Fruit fly (Drosophila melanogaster) whole organism, embryonic: ENCODE data around the gene CG43731.

Source experiments
- Atf6 ChIP-seq: fragments of 200-800 bp; sonication (Bioruptor generic); IDR thresholded peaks from 2 replicates; pipeline ENCODE4 v1.3.6; 2022; ENCODE audit warnings: missing biosample characterization, missing genetic modification characterization
- B-H1 ChIP-seq: fragments of 200-800 bp; sonication (Bioruptor generic); IDR thresholded peaks from 3 replicates; pipeline ENCODE4 v1.3.6; 2022; ENCODE audit warnings: missing biosample characterization, missing genetic modification characterization
- Bteb2 ChIP-seq: fragments of 200-800 bp; sonication (Bioruptor generic); optimal IDR thresholded peaks from 2 replicates; lab custom pipeline; 2016; ENCODE audit warnings: missing biosample characterization, missing genetic modification characterization
- C15 ChIP-seq: fragments of 200-800 bp; sonication (Bioruptor generic); IDR thresholded peaks from 3 replicates; pipeline ENCODE4 v1.3.6; 2022; ENCODE audit warnings: missing biosample characterization, missing genetic modification characterization
- CG11696 ChIP-seq: fragments of 200-800 bp; sonication (Bioruptor generic); IDR thresholded peaks from 2 replicates; pipeline ENCODE4 v1.3.6; 2022; ENCODE audit warnings: missing biosample characterization, missing genetic modification characterization
- CG13624 ChIP-seq: fragments of 200-800 bp; sonication (Bioruptor generic); optimal IDR thresholded peaks from 2 replicates; lab custom pipeline; 2016; ENCODE audit warnings: missing biosample characterization, missing genetic modification characterization
- CG13894 ChIP-seq: fragments of 200-800 bp; sonication (Bioruptor generic); optimal IDR thresholded peaks from 3 replicates; lab custom pipeline; 2018; ENCODE audit warnings: missing biosample characterization, mild to moderate bottlenecking, missing genetic modification characterization, moderate library complexity
- CG14965 ChIP-seq: fragments of 200-800 bp; sonication (Bioruptor generic); optimal IDR thresholded peaks from 2 replicates; lab custom pipeline; 2016; ENCODE audit warnings: missing biosample characterization, missing genetic modification characterization, borderline replicate concordance
- CG15514 ChIP-seq: fragments of 200-800 bp; sonication (Bioruptor generic); optimal IDR thresholded peaks from 3 replicates; lab custom pipeline; 2017; ENCODE audit warnings: missing biosample characterization, missing genetic modification characterization, mild to moderate bottlenecking, moderate library complexity, missing genetic modification reagents
- CG1602 ChIP-seq: fragments of 200-800 bp; sonication (Bioruptor generic); optimal IDR thresholded peaks from 3 replicates; lab custom pipeline; 2016; ENCODE audit warnings: missing biosample characterization, missing genetic modification characterization
- CG1603 ChIP-seq: fragments of 200-800 bp; sonication (Bioruptor generic); optimal IDR thresholded peaks from 2 replicates; lab custom pipeline; 2019; ENCODE audit warnings: missing biosample characterization, mild to moderate bottlenecking, missing genetic modification characterization, moderate library complexity
- CG16813 ChIP-seq: fragments of 200-800 bp; sonication (Bioruptor generic); IDR thresholded peaks from 3 replicates; pipeline ENCODE4 v1.3.6; 2022; ENCODE audit warnings: missing biosample characterization, missing genetic modification characterization; ENCODE audit not compliant: partially characterized antibody
- CG18011 ChIP-seq: fragments of 200-800 bp; sonication (Bioruptor generic); optimal IDR thresholded peaks from 2 replicates; lab custom pipeline; 2017; ENCODE audit warnings: missing biosample characterization, missing genetic modification characterization, mild to moderate bottlenecking, moderate library complexity, missing genotype
- CG2678 ChIP-seq: fragments of 200-800 bp; sonication (Bioruptor generic); optimal IDR thresholded peaks from 3 replicates; lab custom pipeline; 2019; ENCODE audit warnings: missing biosample characterization, mild to moderate bottlenecking, missing genetic modification characterization, moderate library complexity
- CG30431 ChIP-seq: fragments of 200-800 bp; sonication (Bioruptor generic); optimal IDR thresholded peaks from 2 replicates; lab custom pipeline; 2017; ENCODE audit warnings: missing biosample characterization, missing genetic modification characterization
- CG31388 ChIP-seq: fragments of 200-800 bp; sonication (Bioruptor generic); optimal IDR thresholded peaks from 2 replicates; lab custom pipeline; 2016; ENCODE audit warnings: missing biosample characterization, missing genetic modification characterization
- CG32772 ChIP-seq: fragments of 200-800 bp; sonication (Bioruptor generic); IDR thresholded peaks from 2 replicates; pipeline ENCODE4 v1.3.6; 2022; ENCODE audit warnings: missing biosample characterization, missing genetic modification characterization
- CG6689 ChIP-seq: fragments of 200-800 bp; sonication (Bioruptor generic); IDR thresholded peaks from 2 replicates; pipeline ENCODE4 v1.3.6; 2022; ENCODE audit warnings: missing biosample characterization, missing genetic modification characterization
- CG6765 ChIP-seq: fragments of 200-800 bp; sonication (Bioruptor generic); optimal IDR thresholded peaks from 3 replicates; lab custom pipeline; 2017; ENCODE audit warnings: missing biosample characterization, mild to moderate bottlenecking, missing genetic modification characterization
- CG6813 ChIP-seq: fragments of 200-800 bp; sonication (Bioruptor generic); optimal IDR thresholded peaks from 2 replicates; lab custom pipeline; 2017; ENCODE audit warnings: missing biosample characterization, missing genetic modification characterization, mild to moderate bottlenecking, moderate library complexity, missing genetic modification reagents
- CG8765 ChIP-seq: fragments of 200-800 bp; sonication (Bioruptor generic); IDR thresholded peaks from 2 replicates; pipeline ENCODE4 v1.3.6; 2022; ENCODE audit warnings: missing biosample characterization, missing genetic modification characterization
- CG9876 ChIP-seq: fragments of 200-800 bp; sonication (Bioruptor generic); optimal IDR thresholded peaks from 2 replicates; lab custom pipeline; 2016; ENCODE audit warnings: missing biosample characterization, missing genetic modification characterization
- CoRest ChIP-seq: fragments of 200-800 bp; sonication (Bioruptor generic); optimal IDR thresholded peaks from 3 replicates; lab custom pipeline; 2018; ENCODE audit warnings: missing biosample characterization, mild to moderate bottlenecking, missing genetic modification characterization, moderate library complexity
- Dfd ChIP-seq, 2 experiments: fragments of >200 bp; optimal IDR thresholded peaks; 2 replicates each; lab custom pipeline; 2017; ENCODE audit warnings: missing biosample characterization in 2 of 2, missing genetic modification characterization in 2 of 2
- HHEX ChIP-seq: fragments of 200-800 bp; sonication (Bioruptor generic); optimal IDR thresholded peaks from 3 replicates; lab custom pipeline; 2017; ENCODE audit warnings: missing biosample characterization, mild to moderate bottlenecking, missing genetic modification characterization, missing genetic modification reagents
- Med ChIP-seq: fragments of 200-800 bp; sonication (Bioruptor generic); peaks from one replicate; lab custom pipeline; 2016; ENCODE audit warnings: missing biosample characterization, missing genetic modification characterization, mild to moderate bottlenecking, inconsistent platforms, moderate library complexity
- NC2β ChIP-seq: fragments of 200-800 bp; sonication (Bioruptor generic); optimal IDR thresholded peaks from 2 replicates; lab custom pipeline; 2016; ENCODE audit warnings: missing biosample characterization, missing genetic modification characterization
- Oaz ChIP-seq: fragments of 200-800 bp; sonication (Bioruptor generic); IDR thresholded peaks from 2 replicates; pipeline ENCODE4 v1.3.6; 2022; ENCODE audit warnings: missing biosample characterization, missing genetic modification characterization
- Scr ChIP-seq: fragments of 200-800 bp; sonication (Bioruptor generic); IDR thresholded peaks from 2 replicates; pipeline ENCODE4 v1.3.6; 2022; ENCODE audit warnings: missing biosample characterization, missing genetic modification characterization; ENCODE audit not compliant: partially characterized antibody
- Spps ChIP-seq: fragments of 200-800 bp; sonication (Bioruptor generic); optimal IDR thresholded peaks from 2 replicates; lab custom pipeline; 2018; ENCODE audit warnings: missing biosample characterization, mild to moderate bottlenecking, missing genetic modification characterization
- ase ChIP-seq: fragments of 200-800 bp; sonication (Bioruptor generic); IDR thresholded peaks from 3 replicates; pipeline ENCODE4 v1.3.6; 2022; ENCODE audit warnings: missing biosample characterization, missing genetic modification characterization
- bigmax ChIP-seq: fragments of 200-800 bp; sonication (Bioruptor generic); optimal IDR thresholded peaks from 2 replicates; lab custom pipeline; 2018; ENCODE audit warnings: missing biosample characterization, mild to moderate bottlenecking, missing genetic modification characterization
- br ChIP-seq: fragments of >200 bp; optimal IDR thresholded peaks from 2 replicates; lab custom pipeline; 2017
- btn ChIP-seq: fragments of 200-800 bp; sonication (Bioruptor generic); optimal IDR thresholded peaks from 2 replicates; lab custom pipeline; 2016; ENCODE audit warnings: missing biosample characterization, missing genetic modification characterization
- crol ChIP-seq: fragments of 200-800 bp; sonication (Bioruptor generic); IDR thresholded peaks from 2 replicates; pipeline ENCODE4 v1.3.6; 2022; ENCODE audit warnings: missing biosample characterization, missing genetic modification characterization
- disco-r ChIP-seq: fragments of 200-800 bp; sonication (Bioruptor generic); optimal IDR thresholded peaks from 2 replicates; lab custom pipeline; 2016; ENCODE audit warnings: missing biosample characterization, missing genetic modification characterization
- dm ChIP-seq: fragments of 200-800 bp; sonication (Bioruptor generic); optimal IDR thresholded peaks from 3 replicates; lab custom pipeline; 2016; ENCODE audit warnings: missing biosample characterization, missing genetic modification characterization
- en ChIP-seq: fragments of 200-800 bp; sonication (Bioruptor generic); optimal IDR thresholded peaks from 2 replicates; lab custom pipeline; 2016; ENCODE audit warnings: missing biosample characterization, missing genetic modification characterization
- gce ChIP-seq: fragments of 200-800 bp; sonication (Bioruptor generic); IDR thresholded peaks from 3 replicates; pipeline ENCODE4 v1.3.6; 2022; ENCODE audit warnings: missing biosample characterization, missing genetic modification characterization
- her ChIP-seq: fragments of 200-800 bp; sonication (Bioruptor generic); optimal IDR thresholded peaks from 2 replicates; lab custom pipeline; 2016; ENCODE audit warnings: missing biosample characterization, missing genetic modification characterization
- hth ChIP-seq: fragments of >200 bp; optimal IDR thresholded peaks from 2 replicates; lab custom pipeline; 2017; ENCODE audit warnings: inconsistent platforms
- ind ChIP-seq: fragments of 200-800 bp; sonication (Bioruptor generic); optimal IDR thresholded peaks from 3 replicates; lab custom pipeline; 2016; ENCODE audit warnings: missing biosample characterization, missing genetic modification characterization
- org-1 ChIP-seq: fragments of 200-800 bp; sonication (Bioruptor generic); optimal IDR thresholded peaks from 2 replicates; lab custom pipeline; 2017; ENCODE audit warnings: missing biosample characterization, missing genetic modification characterization
- p53 ChIP-seq: fragments of 200-800 bp; sonication (Bioruptor generic); optimal IDR thresholded peaks from 2 replicates; lab custom pipeline; 2016; ENCODE audit warnings: missing biosample characterization, missing genetic modification characterization
- prd ChIP-seq, 3 experiments: fragments of >200 bp in 2 of 3; fragments of 200-800 bp in 1 of 3; sonication (Bioruptor generic) in 1 of 3; optimal IDR thresholded peaks in 2 of 3; IDR thresholded peaks in 1 of 3; 2 replicates in 2 of 3; 3 replicates in 1 of 3; pipeline versions ENCODE4 v1.3.6 to Lab custom; 2017 to 2022; ENCODE audit warnings: missing biosample characterization in 1 of 3, missing genetic modification characterization in 1 of 3
- tup ChIP-seq: fragments of 200-800 bp; sonication (Bioruptor generic); optimal IDR thresholded peaks from 2 replicates; lab custom pipeline; 2016; ENCODE audit warnings: missing biosample characterization, mild to moderate bottlenecking, missing genetic modification characterization, moderate library complexity
- twi ChIP-seq: fragments of 200-800 bp; optimal IDR thresholded peaks from 2 replicates; lab custom pipeline; 2019; ENCODE audit warnings: missing biosample characterization, mild to moderate bottlenecking, missing genetic modification characterization, moderate library complexity
- usp ChIP-seq: fragments of >200 bp; optimal IDR thresholded peaks from 2 replicates; lab custom pipeline; 2017; ENCODE audit warnings: missing biosample characterization, missing genetic modification characterization
- vfl ChIP-seq: fragments of 200-800 bp; sonication (Bioruptor generic); optimal IDR thresholded peaks from 2 replicates; lab custom pipeline; 2016; ENCODE audit warnings: missing biosample characterization, missing genetic modification characterization
- wdn ChIP-seq: fragments of 200-800 bp; sonication (Bioruptor generic); IDR thresholded peaks from 2 replicates; pipeline ENCODE4 v1.3.6; 2022; ENCODE audit warnings: missing biosample characterization, missing genetic modification characterization
- zen2 ChIP-seq: fragments of 200-800 bp; sonication (Bioruptor generic); IDR thresholded peaks from 3 replicates; pipeline ENCODE4 v1.3.6; 2022; ENCODE audit warnings: missing biosample characterization, missing genetic modification characterization; ENCODE audit not compliant: partially characterized antibody

Gene CG43731

dm6 chr2L:19138361-19139041 is 36.7 kb downstream of the CG43731 start (continued):
- no peak for TF ChIP-seq wdn (GFP tag; lab: Robert Waterston, UW)
- peak; percentile 8 for TF ChIP-seq CG1603 (tag; lab: Kevin White, UChicago)
- TF ChIP-seq CG6765 (GFP tag; lab: Kevin White, UChicago): no peak
- TF ChIP-seq CG16813: no peak
- no peak for TF ChIP-seq CG1602 (GFP tag; lab: Kevin White, UChicago)
- TF ChIP-seq crol (GFP tag; lab: Robert Waterston, UW): peak; percentile 58; the same call in 1 of the 2 replicates
- peak; percentile 62 for TF ChIP-seq CG2678 (tag; lab: Kevin White, UChicago)
- no peak for TF ChIP-seq CG14965 (GFP tag; lab: Kevin White, UChicago)
- peak; percentile 29 for TF ChIP-seq CoRest (tag; lab: Kevin White, UChicago)
- TF ChIP-seq Dfd (GFP tag; optimal IDR thresholded peaks at IDR 0.05; lab: Kevin White, UChicago): no peak
- no peak for TF ChIP-seq CG32772 (GFP tag; lab: Robert Waterston, UW)
- TF ChIP-seq dm (GFP tag; lab: Kevin White, UChicago): no peak
- TF ChIP-seq CG9876 (GFP tag; lab: Kevin White, UChicago): no peak
- TF ChIP-seq zen2 (GFP tag; lab: Robert Waterston, UW): no peak
- TF ChIP-seq tup: no peak
- no peak for TF ChIP-seq ase (GFP tag; lab: Robert Waterston, UW)
- no peak for TF ChIP-seq C15 (GFP tag; lab: Robert Waterston, UW)
- no peak for TF ChIP-seq ind (GFP tag; lab: Kevin White, UChicago)
- TF ChIP-seq prd (optimal IDR thresholded peaks at IDR 0.05; lab: Kevin White, UChicago): no peak
- TF ChIP-seq prd (GFP tag; IDR thresholded peaks at IDR 0.05; lab: Robert Waterston, UW): no peak
- no peak for TF ChIP-seq CG15514 (GFP tag; lab: Kevin White, UChicago)
- no peak for TF ChIP-seq her (GFP tag; lab: Kevin White, UChicago)
- TF ChIP-seq Oaz (GFP tag; lab: Robert Waterston, UW): no peak
- TF ChIP-seq vfl (GFP tag; lab: Kevin White, UChicago): no peak
- TF ChIP-seq Bteb2 (GFP tag; lab: Kevin White, UChicago): no peak
- TF ChIP-seq HHEX (GFP tag; lab: Kevin White, UChicago): peak; percentile 22
- no peak for TF ChIP-seq Atf6 (GFP tag; lab: Robert Waterston, UW)
- no peak for TF ChIP-seq disco-r (GFP tag; lab: Kevin White, UChicago)
- TF ChIP-seq NC2β (GFP tag; lab: Kevin White, UChicago): no peak
- no peak for TF ChIP-seq p53 (GFP tag; lab: Kevin White, UChicago)
- no peak for TF ChIP-seq CG11696 (GFP tag; lab: Robert Waterston, UW)
- no peak for TF ChIP-seq Spps (tag; lab: Kevin White, UChicago)
- TF ChIP-seq CG8765 (GFP tag; lab: Robert Waterston, UW): no peak
- TF ChIP-seq Med: peak; percentile 60
- TF ChIP-seq CG30431 (GFP tag; lab: Kevin White, UChicago): no peak
- no peak for TF ChIP-seq br
- TF ChIP-seq org-1: peak; percentile 21
- no peak for TF ChIP-seq gce (GFP tag; lab: Robert Waterston, UW)
- TF ChIP-seq B-H1 (GFP tag; lab: Robert Waterston, UW): no peak
- no peak for TF ChIP-seq bigmax
- no peak for TF ChIP-seq CG6689 (GFP tag; lab: Robert Waterston, UW)
- TF ChIP-seq CG13894: peak; percentile 14
- TF ChIP-seq Scr (GFP tag; lab: Robert Waterston, UW): no peak
- no peak for TF ChIP-seq CG31388
- no peak for TF ChIP-seq CG13624 (GFP tag; lab: Kevin White, UChicago)
- TF ChIP-seq CG6813 (GFP tag; lab: Kevin White, UChicago): no peak
- TF ChIP-seq hth (lab: Kevin White, UChicago): no peak
- no peak for TF ChIP-seq twi
- no peak for TF ChIP-seq usp (GFP tag; lab: Kevin White, UChicago)
- no peak for TF ChIP-seq en (GFP tag; lab: Kevin White, UChicago)
- no peak for TF ChIP-seq CG18011 (GFP tag; lab: Kevin White, UChicago)
- TF ChIP-seq btn (GFP tag; lab: Kevin White, UChicago): no peak
